Worm (Caenorhabditis elegans) whole organism, late embryonic: ENCODE data around the gene Y50D4B.2.

Source experiments
- C38D4.7 ChIP-seq: fragments of 200-800 bp; sonication (Bioruptor generic); optimal IDR thresholded peaks from 2 replicates; lab custom pipeline; 2018; ENCODE audit warnings: mild to moderate bottlenecking, missing genetic modification characterization, moderate library complexity, missing compliant biosample characterization
- F13H6.1 ChIP-seq: sonication (generic microtip); optimal IDR thresholded peaks from 2 replicates; lab custom pipeline; 2016; ENCODE audit warnings: missing genetic modification characterization, missing compliant biosample characterization
- K09A11.1 ChIP-seq: sonication (generic microtip); optimal IDR thresholded peaks from 2 replicates; lab custom pipeline; 2017; ENCODE audit warnings: antibody characterized with exemption, mild to moderate bottlenecking, missing genetic modification characterization, missing compliant biosample characterization; ENCODE audit not compliant: insufficient read depth
- T23F11.4 ChIP-seq: fragments of 200-800 bp; sonication (Bioruptor generic); optimal IDR thresholded peaks from 2 replicates; lab custom pipeline; 2018; ENCODE audit warnings: mild to moderate bottlenecking, missing genetic modification characterization, missing compliant biosample characterization
- ceh-14 ChIP-seq: sonication (generic microtip); optimal IDR thresholded peaks from 2 replicates; lab custom pipeline; 2016; ENCODE audit warnings: missing genotype, missing genetic modification characterization, missing compliant biosample characterization
- ceh-2 ChIP-seq: sonication (generic microtip); optimal IDR thresholded peaks from 2 replicates; lab custom pipeline; 2016; ENCODE audit warnings: missing genotype, missing genetic modification characterization, missing compliant biosample characterization
- ceh-30 ChIP-seq: fragments of 150-350 bp; optimal IDR thresholded peaks from 2 replicates; lab custom pipeline; 2014; ENCODE audit warnings: missing biosample characterization, missing genetic modification characterization
- ceh-31 ChIP-seq: sonication (generic microtip); optimal IDR thresholded peaks from 2 replicates; lab custom pipeline; 2016; ENCODE audit warnings: missing genetic modification characterization, missing compliant biosample characterization
- ceh-45 ChIP-seq: fragments of 200-800 bp; sonication (Bioruptor generic); IDR thresholded peaks from 2 replicates; pipeline ENCODE4 v1.3.6; 2022; ENCODE audit warnings: missing genetic modification reagents, missing genetic modification characterization, missing compliant biosample characterization
- ceh-48 ChIP-seq: sonication (generic microtip); optimal IDR thresholded peaks from 2 replicates; lab custom pipeline; 2016; ENCODE audit warnings: missing genetic modification characterization, inconsistent platforms, missing compliant biosample characterization
- che-1 ChIP-seq: sonication (generic microtip); optimal IDR thresholded peaks from 2 replicates; lab custom pipeline; 2016; ENCODE audit warnings: mild to moderate bottlenecking, missing genetic modification characterization, missing compliant biosample characterization
- dve-1 ChIP-seq: sonication (generic microtip); optimal IDR thresholded peaks from 2 replicates; lab custom pipeline; 2017; ENCODE audit warnings: antibody characterized with exemption, mild to moderate bottlenecking, missing genetic modification characterization, missing compliant biosample characterization
- elt-4 ChIP-seq: sonication (generic microtip); optimal IDR thresholded peaks from 2 replicates; lab custom pipeline; 2016; ENCODE audit warnings: missing genetic modification characterization, missing compliant biosample characterization
- eyg-1 ChIP-seq: sonication (generic microtip); optimal IDR thresholded peaks from 2 replicates; lab custom pipeline; 2016; ENCODE audit warnings: missing genotype, missing genetic modification characterization, missing compliant biosample characterization
- fax-1 ChIP-seq: sonication (generic microtip); optimal IDR thresholded peaks from 2 replicates; lab custom pipeline; 2016; ENCODE audit warnings: missing genotype, missing genetic modification characterization, missing compliant biosample characterization
- fkh-10 ChIP-seq: fragments of 150-350 bp; optimal IDR thresholded peaks from 2 replicates; lab custom pipeline; 2014; ENCODE audit warnings: missing biosample characterization, missing genetic modification reagents, missing genetic modification characterization
- fkh-6 ChIP-seq: sonication (generic microtip); optimal IDR thresholded peaks from 2 replicates; lab custom pipeline; 2016; ENCODE audit warnings: missing genetic modification characterization, missing compliant biosample characterization
- gmeb-2 ChIP-seq: sonication (generic microtip); optimal IDR thresholded peaks from 2 replicates; lab custom pipeline; 2016; ENCODE audit warnings: missing genetic modification characterization, inconsistent platforms, missing compliant biosample characterization
- hlh-13 ChIP-seq: fragments of 200-800 bp; sonication (Bioruptor generic); optimal IDR thresholded peaks from 2 replicates; lab custom pipeline; 2018; ENCODE audit warnings: mild to moderate bottlenecking, missing genetic modification characterization, missing compliant biosample characterization
- hlh-30 ChIP-seq: sonication (generic microtip); optimal IDR thresholded peaks from 2 replicates; lab custom pipeline; 2017; ENCODE audit warnings: antibody characterized with exemption, missing genetic modification characterization, missing compliant biosample characterization; ENCODE audit not compliant: insufficient read depth
- hlh-6 ChIP-seq: sonication (generic microtip); optimal IDR thresholded peaks from 2 replicates; lab custom pipeline; 2016; ENCODE audit warnings: missing genotype, missing genetic modification characterization, missing compliant biosample characterization
- lim-6 ChIP-seq: sonication (generic microtip); optimal IDR thresholded peaks from 2 replicates; lab custom pipeline; 2016; ENCODE audit warnings: missing genetic modification characterization, missing compliant biosample characterization
- madf-2 ChIP-seq: sonication (generic microtip); optimal IDR thresholded peaks from 2 replicates; lab custom pipeline; 2017; ENCODE audit warnings: missing genetic modification characterization, missing compliant biosample characterization
- mec-3 ChIP-seq: sonication (generic microtip); optimal IDR thresholded peaks from 2 replicates; lab custom pipeline; 2016; ENCODE audit warnings: borderline replicate concordance, missing genetic modification characterization, missing compliant biosample characterization
- nfya-1 ChIP-seq: sonication (generic microtip); optimal IDR thresholded peaks from 2 replicates; lab custom pipeline; 2017; ENCODE audit warnings: missing genetic modification characterization, mild to moderate bottlenecking, missing compliant biosample characterization, antibody characterized with exemption, moderate library complexity
- nhr-11 ChIP-seq: fragments of 150-350 bp; optimal IDR thresholded peaks from 2 replicates; lab custom pipeline; 2014; ENCODE audit warnings: missing biosample characterization, missing genetic modification characterization
- nhr-232 ChIP-seq: sonication (generic microtip); optimal IDR thresholded peaks from 2 replicates; lab custom pipeline; 2016; ENCODE audit warnings: missing genetic modification characterization, missing compliant biosample characterization
- odd-2 ChIP-seq: sonication (generic microtip); optimal IDR thresholded peaks from 2 replicates; lab custom pipeline; 2017; ENCODE audit warnings: antibody characterized with exemption, mild to moderate bottlenecking, missing genetic modification characterization, missing compliant biosample characterization
- pqm-1 ChIP-seq: sonication (generic microtip); optimal IDR thresholded peaks from 2 replicates; lab custom pipeline; 2016; ENCODE audit warnings: missing genetic modification characterization, missing compliant biosample characterization
- sdc-2 ChIP-seq: sonication (generic microtip); optimal IDR thresholded peaks from 2 replicates; lab custom pipeline; 2016; ENCODE audit warnings: missing genotype, missing genetic modification characterization, missing compliant biosample characterization
- syd-9 ChIP-seq: sonication (generic microtip); optimal IDR thresholded peaks from 2 replicates; lab custom pipeline; 2016; ENCODE audit warnings: mild to moderate bottlenecking, missing genetic modification characterization, moderate library complexity, missing compliant biosample characterization
- tbx-2 ChIP-seq: sonication (generic microtip); optimal IDR thresholded peaks from 2 replicates; lab custom pipeline; 2016; ENCODE audit warnings: missing genetic modification characterization, missing compliant biosample characterization
- tbx-7 ChIP-seq: sonication (generic microtip); optimal IDR thresholded peaks from 2 replicates; lab custom pipeline; 2016; ENCODE audit warnings: missing genotype, missing genetic modification characterization, missing compliant biosample characterization
- unc-42 ChIP-seq: sonication (generic microtip); optimal IDR thresholded peaks from 2 replicates; lab custom pipeline; 2016; ENCODE audit warnings: missing genotype, missing genetic modification characterization, missing compliant biosample characterization
- unc-55 ChIP-seq: sonication (generic microtip); optimal IDR thresholded peaks from 2 replicates; lab custom pipeline; 2017; ENCODE audit warnings: missing biosample characterization, missing genetic modification reagents, missing genetic modification characterization
- unc-86 ChIP-seq: sonication (generic microtip); optimal IDR thresholded peaks from 2 replicates; lab custom pipeline; 2016; ENCODE audit warnings: missing genetic modification characterization, missing compliant biosample characterization

Gene Y50D4B.2

ce11 chrV:1061295-1061694 is 39.1 kb upstream of the Y50D4B.2 start, which contains the start of gene rnst-2:
TSS of gene rnst-2 (plus strand) at chrV:1061595.
- TF ChIP-seq fkh-10 (GFP tag; lab: Kevin White, UChicago) (no peak), ceh-14 (tag; lab: Kevin White, UChicago) (no peak), hlh-30 (no peak), fax-1 (no peak), unc-55 (GFP tag; lab: Kevin White, UChicago) (no peak), hlh-6 (tag; lab: Kevin White, UChicago) (no peak), nhr-232 (tag; lab: Kevin White, UChicago) (no peak), ceh-2 (no peak), lim-6 (tag; lab: Kevin White, UChicago) (no peak), gmeb-2 (no peak), pqm-1 (tag; lab: Kevin White, UChicago) (no peak), eyg-1 (tag; lab: Kevin White, UChicago) (no peak)

DNA sequence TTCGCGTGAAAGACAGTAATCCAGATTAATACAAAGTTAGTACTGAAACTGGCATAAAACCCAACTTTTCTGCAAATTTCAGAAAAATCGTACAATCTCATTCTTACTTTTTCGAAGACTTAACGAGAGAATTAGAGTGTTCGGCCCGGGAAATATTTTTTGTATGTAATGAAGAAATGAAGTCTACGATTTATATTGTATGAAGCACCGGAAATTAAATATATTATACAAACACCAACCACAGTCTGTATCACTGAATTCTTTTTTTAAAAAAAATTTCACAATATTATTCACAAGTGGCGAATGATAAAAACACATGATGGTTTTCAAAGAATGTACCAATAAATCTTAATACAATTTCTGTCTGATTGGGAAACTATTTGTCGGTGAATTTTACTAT is 35.9 kb upstream of the Y50D4B.2 start, which contains the start of gene str-67:
Gene str-67 (minus strand): TSS at position 101 of the 400 bp plus-strand sequence.
- no peak for TF ChIP-seq unc-42 (tag; lab: Kevin White, UChicago)
- TF ChIP-seq hlh-30 = no peak
- TF ChIP-seq F13H6.1 (tag; lab: Kevin White, UChicago) = no peak
- no peak for TF ChIP-seq C38D4.7
- no peak for TF ChIP-seq mec-3
- no peak for TF ChIP-seq elt-4 (tag; lab: Kevin White, UChicago)
- no peak for TF ChIP-seq nhr-11 (tag; lab: Kevin White, UChicago)
- no peak for TF ChIP-seq T23F11.4
- no peak for TF ChIP-seq odd-2
- TF ChIP-seq pqm-1 (tag; lab: Kevin White, UChicago) = no peak
- no peak for TF ChIP-seq dve-1 (tag; lab: Kevin White, UChicago)
- no peak for TF ChIP-seq hlh-13 (GFP tag; lab: Kevin White, UChicago)
- no peak for TF ChIP-seq ceh-31 (tag; lab: Kevin White, UChicago)
- TF ChIP-seq syd-9 (tag; lab: Kevin White, UChicago) = no peak
- TF ChIP-seq nfya-1 (tag; lab: Kevin White, UChicago) = no peak
- no peak for TF ChIP-seq tbx-2 (tag; lab: Kevin White, UChicago)
- TF ChIP-seq che-1 (tag; lab: Kevin White, UChicago) = no peak
- TF ChIP-seq unc-86 (tag; lab: Kevin White, UChicago) = no peak
- TF ChIP-seq, all 69 proteins: peak for 0

ce11 chrV:1067468-1067867 is 32.9 kb upstream of the Y50D4B.2 start, which contains the start of gene K10C9.7:
TSS of gene K10C9.7 (minus strand) at chrV:1067568.
- no peak for TF ChIP-seq K09A11.1 (tag; lab: Kevin White, UChicago)

DNA sequence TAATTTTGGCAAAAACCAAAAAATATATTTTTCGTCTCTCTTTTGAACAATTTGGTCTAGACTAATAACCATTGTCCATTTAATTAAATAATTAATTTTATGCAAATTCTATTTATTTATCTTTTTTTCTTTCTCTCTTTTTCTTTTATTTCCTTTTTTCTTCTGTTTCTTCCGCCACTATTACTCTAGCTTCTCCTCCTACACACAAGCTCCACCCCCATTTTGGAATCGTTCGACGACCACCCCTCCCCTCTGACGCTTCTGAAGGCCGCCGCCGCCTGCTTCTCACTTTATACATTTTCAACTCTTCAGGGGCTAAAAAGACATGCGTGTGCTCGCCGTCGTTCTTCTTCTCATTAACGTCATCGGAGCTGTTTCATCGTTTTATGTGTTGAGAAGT is 25.4 kb upstream of the Y50D4B.2 start, which contains the start of gene K10C9.1:
Gene K10C9.1 (plus strand): TSS at position 301 of the 400 bp plus-strand sequence.
- TF ChIP-seq ceh-30 (no peak), tbx-7 (tag; lab: Kevin White, UChicago) (no peak), che-1 (tag; lab: Kevin White, UChicago) (no peak), sdc-2 (tag; lab: Kevin White, UChicago) (no peak), ceh-48 (tag; lab: Kevin White, UChicago) (no peak), ceh-14 (tag; lab: Kevin White, UChicago) (no peak), nhr-11 (tag; lab: Kevin White, UChicago) (no peak), hlh-6 (tag; lab: Kevin White, UChicago) (no peak), hlh-13 (GFP tag; lab: Kevin White, UChicago) (no peak), madf-2 (tag; lab: Kevin White, UChicago) (no peak), ceh-45 (GFP tag; lab: Robert Waterston, UW) (no peak), fkh-6 (tag; lab: Kevin White, UChicago) (no peak), C38D4.7 (no peak)
